Fruit fly (Drosophila melanogaster) whole organism, embryonic: Measurements from ENCODE around the gene CG12299.
A peak's percentile ranks its signal among the peaks of the same experiment; 100 is the strongest.

ENCODE experiments used
- Adf1 ChIP-seq: fragments of 200-800 bp; sonication (Bioruptor generic); IDR thresholded peaks from 2 replicates; pipeline ENCODE4 v1.3.6; 2022; ENCODE audit warnings: missing biosample characterization, missing genetic modification characterization
- Atf3 ChIP-seq: fragments of 200-800 bp; sonication (Bioruptor generic); optimal IDR thresholded peaks from 3 replicates; lab custom pipeline; 2016; ENCODE audit warnings: missing biosample characterization, missing genetic modification characterization
- Atf6 ChIP-seq: fragments of 200-800 bp; sonication (Bioruptor generic); IDR thresholded peaks from 2 replicates; pipeline ENCODE4 v1.3.6; 2022; ENCODE audit warnings: missing biosample characterization, missing genetic modification characterization
- Awh ChIP-seq: fragments of 200-800 bp; sonication (Bioruptor generic); IDR thresholded peaks from 2 replicates; pipeline ENCODE4, ENCODE4 v1.3.6; 2022; ENCODE audit warnings: missing biosample characterization, missing genetic modification characterization
- B-H2 ChIP-seq: fragments of 200-800 bp; sonication (Bioruptor generic); optimal IDR thresholded peaks from 2 replicates; lab custom pipeline; 2018; ENCODE audit warnings: missing biosample characterization, mild to moderate bottlenecking, missing genetic modification characterization
- Bdp1 ChIP-seq: fragments of 200-800 bp; sonication (Bioruptor generic); optimal IDR thresholded peaks from 3 replicates; lab custom pipeline; 2016; ENCODE audit warnings: missing biosample characterization, missing genetic modification characterization
- Bgb ChIP-seq: fragments of 200-800 bp; sonication (Bioruptor generic); IDR thresholded peaks from 2 replicates; pipeline ENCODE4 v1.3.6; 2022; ENCODE audit warnings: missing biosample characterization, missing genetic modification characterization; ENCODE audit not compliant: partially characterized antibody
- CG10462 ChIP-seq: fragments of 200-800 bp; sonication (Bioruptor generic); optimal IDR thresholded peaks from 2 replicates; lab custom pipeline; 2016; ENCODE audit warnings: missing biosample characterization, missing genetic modification characterization
- CG11696 ChIP-seq: fragments of 200-800 bp; sonication (Bioruptor generic); IDR thresholded peaks from 2 replicates; pipeline ENCODE4 v1.3.6; 2022; ENCODE audit warnings: missing biosample characterization, missing genetic modification characterization
- CG12155 ChIP-seq: fragments of 200-800 bp; sonication (Bioruptor generic); optimal IDR thresholded peaks from 3 replicates; lab custom pipeline; 2016; ENCODE audit warnings: missing biosample characterization, missing genetic modification characterization
- CG12299 ChIP-seq: fragments of 200-800 bp; sonication (Bioruptor generic); optimal IDR thresholded peaks from 2 replicates; lab custom pipeline; 2018; ENCODE audit warnings: missing biosample characterization, mild to moderate bottlenecking, missing genetic modification characterization
- CG13296 ChIP-seq: fragments of 200-800 bp; sonication (Bioruptor generic); optimal IDR thresholded peaks from 3 replicates; lab custom pipeline; 2018; ENCODE audit warnings: missing biosample characterization, mild to moderate bottlenecking, missing genetic modification characterization
- CG14441 ChIP-seq: fragments of 200-800 bp; sonication (Bioruptor generic); IDR thresholded peaks from 2 replicates; pipeline ENCODE4 v1.3.6; 2022; ENCODE audit warnings: missing biosample characterization, missing genetic modification characterization
- CG14667 ChIP-seq: fragments of 200-800 bp; sonication (Bioruptor generic); IDR thresholded peaks from 2 replicates; pipeline ENCODE4 v1.3.6; 2022; ENCODE audit warnings: missing biosample characterization, missing genetic modification characterization
- CG14860 ChIP-seq: fragments of 200-800 bp; sonication (Bioruptor generic); IDR thresholded peaks from 3 replicates; pipeline ENCODE4 v1.3.6; 2022; ENCODE audit warnings: missing biosample characterization, missing genetic modification characterization; ENCODE audit not compliant: partially characterized antibody
- CG16815 ChIP-seq: fragments of 200-800 bp; sonication (Bioruptor generic); optimal IDR thresholded peaks from 3 replicates; lab custom pipeline; 2017; ENCODE audit warnings: missing biosample characterization, mild to moderate bottlenecking, missing genetic modification characterization
- CG30431 ChIP-seq: fragments of 200-800 bp; sonication (Bioruptor generic); optimal IDR thresholded peaks from 2 replicates; lab custom pipeline; 2017; ENCODE audit warnings: missing biosample characterization, missing genetic modification characterization
- CG3065 ChIP-seq: fragments of 200-800 bp; sonication (Bioruptor generic); optimal IDR thresholded peaks from 2 replicates; lab custom pipeline; 2016; ENCODE audit warnings: missing biosample characterization, missing genetic modification characterization
- CG3163 ChIP-seq: fragments of 200-800 bp; sonication (Bioruptor generic); optimal IDR thresholded peaks from 3 replicates; lab custom pipeline; 2016; ENCODE audit warnings: missing biosample characterization, missing genetic modification characterization
- CG4328 ChIP-seq: fragments of 200-800 bp; sonication (Bioruptor generic); optimal IDR thresholded peaks from 3 replicates; lab custom pipeline; 2017; ENCODE audit warnings: missing biosample characterization, missing genetic modification reagents, missing genetic modification characterization
- CG4820 ChIP-seq: fragments of 200-800 bp; sonication (Bioruptor generic); optimal IDR thresholded peaks from 3 replicates; lab custom pipeline; 2016; ENCODE audit warnings: missing biosample characterization, missing genetic modification characterization
- CG7556 ChIP-seq: fragments of 200-800 bp; sonication (Bioruptor generic); optimal IDR thresholded peaks from 2 replicates; lab custom pipeline; 2017; ENCODE audit warnings: missing biosample characterization, mild to moderate bottlenecking, missing genetic modification characterization
- CG7786 ChIP-seq: fragments of 200-800 bp; sonication (Bioruptor generic); optimal IDR thresholded peaks from 2 replicates; lab custom pipeline; 2016; ENCODE audit warnings: missing biosample characterization, missing genetic modification characterization
- CG8765 ChIP-seq: fragments of 200-800 bp; sonication (Bioruptor generic); IDR thresholded peaks from 2 replicates; pipeline ENCODE4 v1.3.6; 2022; ENCODE audit warnings: missing biosample characterization, missing genetic modification characterization
- Doc2 ChIP-seq: fragments of 200-800 bp; sonication (Bioruptor generic); IDR thresholded peaks from 2 replicates; pipeline ENCODE4 v1.3.6; 2022; ENCODE audit warnings: missing biosample characterization, missing genetic modification characterization
- Kr ChIP-seq: fragments of 200-800 bp; sonication (Bioruptor generic); optimal IDR thresholded peaks from 2 replicates; lab custom pipeline; 2017; ENCODE audit warnings: missing biosample characterization, mild to moderate bottlenecking, missing genetic modification characterization
- MESR4 ChIP-seq: fragments of 200-800 bp; sonication (Bioruptor generic); optimal IDR thresholded peaks from 2 replicates; lab custom pipeline; 2018; ENCODE audit warnings: missing biosample characterization, mild to moderate bottlenecking, missing genetic modification characterization, moderate library complexity
- Mrtf ChIP-seq: fragments of 200-800 bp; sonication (Bioruptor generic); IDR thresholded peaks from 3 replicates; pipeline ENCODE4 v1.3.6; 2022; ENCODE audit warnings: missing biosample characterization, missing genetic modification characterization
- Neu2 ChIP-seq: fragments of 200-800 bp; sonication (Bioruptor generic); optimal IDR thresholded peaks from 3 replicates; lab custom pipeline; 2016; ENCODE audit warnings: missing biosample characterization, missing genetic modification characterization, borderline replicate concordance
- Rx ChIP-seq: fragments of 200-800 bp; sonication (Bioruptor generic); IDR thresholded peaks from 2 replicates; pipeline ENCODE4 v1.3.6; 2022; ENCODE audit warnings: missing biosample characterization, missing genetic modification characterization
- Sry-δ ChIP-seq: fragments of 200-800 bp; sonication (Bioruptor generic); optimal IDR thresholded peaks from 2 replicates; lab custom pipeline; 2016; ENCODE audit warnings: missing biosample characterization, missing genetic modification characterization
- ash1 ChIP-seq: fragments of 200-800 bp; sonication (Bioruptor generic); optimal IDR thresholded peaks from 2 replicates; lab custom pipeline; 2018; ENCODE audit warnings: missing biosample characterization, mild to moderate bottlenecking, missing genetic modification characterization
- az2 ChIP-seq: fragments of 200-800 bp; sonication (Bioruptor generic); optimal IDR thresholded peaks from 3 replicates; lab custom pipeline; 2016; ENCODE audit warnings: missing biosample characterization, missing genetic modification characterization
- crol ChIP-seq: fragments of 200-800 bp; sonication (Bioruptor generic); IDR thresholded peaks from 2 replicates; pipeline ENCODE4 v1.3.6; 2022; ENCODE audit warnings: missing biosample characterization, missing genetic modification characterization
- ems ChIP-seq: fragments of 200-800 bp; sonication (Bioruptor generic); optimal IDR thresholded peaks from 3 replicates; lab custom pipeline; 2016; ENCODE audit warnings: missing biosample characterization, missing genetic modification characterization
- fru ChIP-seq: fragments of >200 bp; optimal IDR thresholded peaks from 2 replicates; lab custom pipeline; 2017
- ftz-f1 ChIP-seq: fragments of 200-800 bp; sonication (Bioruptor generic); optimal IDR thresholded peaks from 2 replicates; lab custom pipeline; 2016; ENCODE audit warnings: missing biosample characterization, missing genetic modification characterization
- gfzf ChIP-seq: fragments of 200-800 bp; sonication (Bioruptor generic); optimal IDR thresholded peaks from 2 replicates; lab custom pipeline; 2016; ENCODE audit warnings: missing biosample characterization, mild to moderate bottlenecking, missing genetic modification characterization, moderate library complexity
- grn ChIP-seq: fragments of 200-800 bp; sonication (Bioruptor generic); optimal IDR thresholded peaks from 3 replicates; lab custom pipeline; 2017; ENCODE audit warnings: missing biosample characterization, missing genetic modification characterization
- gsb-n ChIP-seq: fragments of 200-800 bp; sonication (Bioruptor generic); optimal IDR thresholded peaks from 3 replicates; lab custom pipeline; 2018; ENCODE audit warnings: missing biosample characterization, mild to moderate bottlenecking, missing genetic modification characterization
- jumu ChIP-seq: fragments of 200-800 bp; sonication (Bioruptor generic); optimal IDR thresholded peaks from 3 replicates; lab custom pipeline; 2016; ENCODE audit warnings: missing biosample characterization, missing genetic modification characterization
- kay ChIP-seq: fragments of 200-800 bp; sonication (Bioruptor generic); optimal IDR thresholded peaks from 2 replicates; lab custom pipeline; 2016; ENCODE audit warnings: missing biosample characterization, missing genetic modification characterization
- knrl ChIP-seq: fragments of 200-800 bp; sonication (Bioruptor generic); IDR thresholded peaks from 3 replicates; pipeline ENCODE4 v1.3.6; 2022; ENCODE audit warnings: missing biosample characterization, missing genetic modification characterization; ENCODE audit not compliant: partially characterized antibody
- peb ChIP-seq: fragments of 200-800 bp; sonication (Bioruptor generic); IDR thresholded peaks from 2 replicates; pipeline ENCODE4 v1.3.6; 2022; ENCODE audit warnings: missing biosample characterization, missing genetic modification characterization
- row ChIP-seq: fragments of 200-800 bp; sonication (Bioruptor generic); IDR thresholded peaks from 3 replicates; pipeline ENCODE4 v1.3.6; 2022; ENCODE audit warnings: missing biosample characterization, missing genetic modification characterization
- sisA ChIP-seq: fragments of 200-800 bp; sonication (Bioruptor generic); IDR thresholded peaks from 2 replicates; pipeline ENCODE4 v1.3.6; 2022; ENCODE audit warnings: missing biosample characterization, missing genetic modification characterization
- ssp ChIP-seq: fragments of 200-800 bp; sonication (Bioruptor generic); IDR thresholded peaks from 2 replicates; pipeline ENCODE4 v1.3.6; 2022; ENCODE audit warnings: missing biosample characterization, missing genetic modification characterization
- tll ChIP-seq, 2 experiments: fragments of 200-800 bp in 1 of 2; fragments of >200 bp in 1 of 2; sonication (Bioruptor generic) in 1 of 2; optimal IDR thresholded peaks; 2 replicates each; lab custom pipeline; 2017 to 2019; ENCODE audit warnings: missing biosample characterization in 2 of 2, missing genetic modification characterization in 2 of 2, mild to moderate bottlenecking in 1 of 2, moderate library complexity in 1 of 2
- twi ChIP-seq: fragments of 200-800 bp; optimal IDR thresholded peaks from 2 replicates; lab custom pipeline; 2019; ENCODE audit warnings: missing biosample characterization, mild to moderate bottlenecking, missing genetic modification characterization, moderate library complexity
- unc-4 ChIP-seq: fragments of 200-800 bp; sonication (Bioruptor generic); IDR thresholded peaks from 2 replicates; pipeline ENCODE4 v1.3.6; 2022; ENCODE audit warnings: missing biosample characterization, missing genetic modification characterization; ENCODE audit not compliant: partially characterized antibody

Gene CG12299

dm6 chr2L:10751879-10752620, 14.9 kb downstream of the CG12299 start (continued):
- TF ChIP-seq peb (GFP tag; lab: Robert Waterston, UW), result peak; percentile 77
- peak; percentile 86 for TF ChIP-seq CG10462 (GFP tag; lab: Kevin White, UChicago)
- TF ChIP-seq grn (GFP tag; lab: Kevin White, UChicago), result peak; percentile 98
- peak; percentile 74 for TF ChIP-seq CG16815 (GFP tag; lab: Kevin White, UChicago)
- TF ChIP-seq CG14667 (GFP tag; lab: Robert Waterston, UW), result peak; percentile 25; the same call in 1 of the 2 replicates
- TF ChIP-seq CG14860 (GFP tag; lab: Robert Waterston, UW), result no peak
- TF ChIP-seq unc-4 (GFP tag; lab: Robert Waterston, UW), result no peak
- TF ChIP-seq kay (GFP tag; lab: Kevin White, UChicago), result peak; percentile 86
- peak; percentile 37 for TF ChIP-seq MESR4 (GFP tag; lab: Kevin White, UChicago)
- peak; percentile 86 for TF ChIP-seq CG7556
- TF ChIP-seq Atf3, result peak; percentile 89
- peak; percentile 71 for TF ChIP-seq CG7786
- TF ChIP-seq CG12155, result peak; percentile 44
- no peak for TF ChIP-seq CG8765 (GFP tag; lab: Robert Waterston, UW)
- TF ChIP-seq gsb-n, result peak; percentile 97
- TF ChIP-seq CG11696 (GFP tag; lab: Robert Waterston, UW), result peak; percentile 84
- peak; percentile 42; the same call in 1 of the 3 replicates for TF ChIP-seq row (GFP tag; lab: Robert Waterston, UW)
- TF ChIP-seq CG14441 (GFP tag; lab: Robert Waterston, UW), result peak; percentile 50; the same call in 1 of the 2 replicates
- peak; percentile 87 for TF ChIP-seq CG12299 (tag; lab: Kevin White, UChicago)
- TF ChIP-seq Awh (GFP tag; lab: Robert Waterston, UW), result peak; percentile 96
- no peak for TF ChIP-seq Adf1 (GFP tag; lab: Robert Waterston, UW)
- 0 out of 2 replicates have a peak, but pooled peaks have one; percentile 37 for TF ChIP-seq Atf6 (GFP tag; lab: Robert Waterston, UW)
- no peak for TF ChIP-seq ash1
- peak; percentile 56 for TF ChIP-seq Sry-δ
- peak; percentile 59; the same call in 1 of the 2 replicates for TF ChIP-seq ssp
- TF ChIP-seq Bgb (GFP tag; lab: Robert Waterston, UW), result no peak
- no peak for TF ChIP-seq ftz-f1
- peak; percentile 77 for TF ChIP-seq CG13296 (GFP tag; lab: Kevin White, UChicago)
- peak; percentile 72 for TF ChIP-seq CG3163 (GFP tag; lab: Kevin White, UChicago)
- TF ChIP-seq ems (GFP tag; lab: Kevin White, UChicago), result peak; percentile 34
- peak; percentile 83 for TF ChIP-seq CG4328 (GFP tag; lab: Kevin White, UChicago)
- no peak for TF ChIP-seq knrl (GFP tag; lab: Robert Waterston, UW)
- peak; percentile 82 for TF ChIP-seq CG4820 (GFP tag; lab: Kevin White, UChicago)
- TF ChIP-seq B-H2 (GFP tag; lab: Kevin White, UChicago), result peak; percentile 3
- TF ChIP-seq twi (tag; lab: Kevin White, UChicago), result peak; percentile 95
- TF ChIP-seq tll (GFP tag; optimal IDR thresholded peaks at IDR 0.05; lab: Kevin White, UChicago), result peak in 1 of 2 experiments; percentile 50
- peak; percentile 88 for TF ChIP-seq Bdp1 (GFP tag; lab: Kevin White, UChicago)
- peak; percentile 97 for TF ChIP-seq Kr (GFP tag; lab: Kevin White, UChicago)
- TF ChIP-seq Mrtf (GFP tag; lab: Robert Waterston, UW), result peak; percentile 79
- peak; percentile 81 for TF ChIP-seq CG30431 (GFP tag; lab: Kevin White, UChicago)
- peak; percentile 51 for TF ChIP-seq Neu2 (GFP tag; lab: Kevin White, UChicago)
- TF ChIP-seq crol (GFP tag; lab: Robert Waterston, UW), result peak; percentile 83
- TF ChIP-seq jumu (GFP tag; lab: Kevin White, UChicago), result peak; percentile 83
- TF ChIP-seq CG3065 (GFP tag; lab: Kevin White, UChicago), result peak; percentile 86
- peak; percentile 49 for TF ChIP-seq az2
- no peak for TF ChIP-seq fru
- peak; percentile 18 for TF ChIP-seq gfzf
- TF ChIP-seq Rx (GFP tag; lab: Robert Waterston, UW), result peak; percentile 73
- TF ChIP-seq Doc2, result 0 out of 2 replicates have a peak, but pooled peaks have one; percentile 52
- no peak for TF ChIP-seq sisA (GFP tag; lab: Robert Waterston, UW)
